Worm (Caenorhabditis elegans): ENCODE data around the gene Y62H9A.10.

The Y62H9A.10 gene

DNA sequence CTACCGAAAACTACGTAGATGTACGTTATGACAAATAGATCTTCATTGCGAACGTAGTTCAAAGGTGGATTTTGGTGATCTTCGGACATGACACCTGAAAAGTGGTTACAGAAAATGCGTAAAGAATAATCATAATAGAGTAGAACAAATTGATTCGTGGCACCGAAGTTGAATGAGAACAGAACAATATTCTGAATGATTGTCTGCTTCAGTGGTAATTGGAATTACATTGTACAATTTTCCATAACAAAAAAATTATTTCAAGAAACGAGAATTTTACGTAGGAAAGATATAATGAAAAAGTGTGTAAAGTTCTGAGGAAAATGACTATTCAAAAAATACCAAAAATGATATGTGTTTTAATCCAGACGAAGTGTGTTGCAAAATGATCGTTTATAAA is at the start of gene Y62H9A.10:
Gene Y62H9A.10 (minus strand): TSS at position 101 of the 400 bp plus-strand sequence.
- no peak for TF ChIP-seq dao-5 (tag; optimal IDR thresholded peaks at IDR 0.05)
- TF ChIP-seq W03F9.2 (tag; optimal IDR thresholded peaks at IDR 0.05), result no peak
- no peak for TF ChIP-seq him-1 (tag; optimal IDR thresholded peaks at IDR 0.05)

DNA sequence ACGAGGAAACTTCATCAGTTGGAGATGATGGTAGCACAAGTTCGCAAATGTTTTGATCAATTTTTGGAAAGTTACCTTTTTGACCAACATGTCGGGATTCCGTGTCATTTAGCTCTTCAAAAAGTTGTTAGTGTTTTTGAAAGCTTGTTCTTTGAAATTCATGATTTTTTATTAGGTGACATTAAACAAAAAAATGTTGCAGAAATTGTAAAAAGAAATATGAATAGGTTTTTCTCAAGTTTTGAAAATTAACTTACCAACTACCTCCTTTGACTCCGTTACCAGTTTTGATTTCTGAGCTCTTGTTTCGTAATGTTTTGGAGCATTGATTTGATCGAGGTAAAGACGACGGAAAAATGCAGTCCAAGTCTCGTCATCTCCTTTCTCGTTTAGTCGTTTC is 49.6 kb upstream of the Y62H9A.10 start:
- TF ChIP-seq W03F9.2 (tag; optimal IDR thresholded peaks at IDR 0.05), result no peak
- no peak for TF ChIP-seq dao-5 (tag; optimal IDR thresholded peaks at IDR 0.05)
- TF ChIP-seq him-1 (tag; optimal IDR thresholded peaks at IDR 0.05), result no peak

DNA sequence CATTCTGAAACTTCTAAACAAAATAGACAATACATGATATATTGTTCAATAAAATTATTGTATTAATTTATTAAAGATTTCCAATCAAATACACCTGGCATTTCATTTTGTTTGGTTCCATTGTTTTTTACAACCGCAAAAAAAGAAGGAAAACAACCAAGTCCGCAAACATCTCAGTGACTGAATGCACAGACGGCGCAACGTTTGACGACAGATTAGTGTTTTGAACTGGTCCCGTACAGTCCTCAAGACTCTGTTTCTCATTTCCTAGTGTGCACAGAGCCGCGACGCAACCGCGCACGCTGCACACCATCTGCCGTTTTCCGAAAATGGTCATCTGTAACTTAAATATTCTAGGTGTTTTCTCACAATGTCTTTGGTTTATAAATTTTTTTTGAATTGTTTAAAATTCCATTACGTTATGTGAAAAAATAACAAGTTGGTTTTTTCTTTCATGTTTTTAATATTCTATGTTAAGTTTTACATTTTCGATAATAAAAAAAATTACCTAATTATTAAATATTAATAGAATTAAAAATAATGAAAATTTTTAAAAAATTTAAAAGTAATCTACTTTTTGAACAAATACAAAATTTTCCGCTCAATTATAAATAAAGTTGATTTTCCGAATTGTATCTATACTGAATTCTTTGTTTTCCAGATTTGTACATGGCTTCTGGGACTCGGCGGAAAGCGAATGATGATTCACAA is 45.8 kb upstream of the Y62H9A.10 start, which contains the start of gene lsd-1:
Gene lsd-1 (plus strand): TSS at position 661 of the 711 bp plus-strand sequence.
- TF ChIP-seq him-1 (tag; optimal IDR thresholded peaks at IDR 0.05), result no peak
- no peak for TF ChIP-seq dao-5 (tag; optimal IDR thresholded peaks at IDR 0.05)
- no peak for TF ChIP-seq W03F9.2 (tag; optimal IDR thresholded peaks at IDR 0.05)

DNA sequence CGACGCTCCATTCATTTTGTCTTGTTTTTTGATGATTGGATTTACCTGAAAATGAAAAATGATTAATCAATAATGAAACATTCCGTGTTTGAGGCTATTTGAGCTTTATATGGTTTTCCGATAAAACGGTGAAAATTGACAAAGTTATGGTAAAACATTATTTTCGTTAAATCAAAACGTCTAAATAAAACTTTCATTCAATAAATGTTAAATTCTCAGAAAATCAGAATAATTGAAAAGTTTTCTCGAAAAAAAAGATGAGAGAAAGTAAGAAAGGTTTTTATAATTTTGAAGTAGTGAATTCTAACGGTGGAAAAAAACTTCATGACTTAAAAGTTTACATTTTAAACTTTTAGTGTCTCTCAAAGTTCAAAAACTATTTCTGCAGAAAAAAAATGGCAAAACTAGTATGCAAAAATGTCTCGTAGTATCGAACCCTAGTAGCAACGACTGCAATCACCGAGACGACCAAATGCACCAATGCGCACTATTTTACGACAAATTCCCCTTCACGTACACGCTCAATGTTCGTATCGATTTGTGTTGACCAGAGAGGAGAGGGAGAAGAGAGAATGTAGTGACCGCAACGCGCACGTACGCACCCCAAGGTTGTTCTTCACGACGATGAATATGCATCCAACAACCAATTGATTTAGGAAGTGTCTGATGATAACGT is 44.4 kb upstream of the Y62H9A.10 start, which contains the start of gene nfya-1:
Gene nfya-1 (minus strand): TSS at position 51 of the 676 bp plus-strand sequence.
- TF ChIP-seq dao-5 (tag; optimal IDR thresholded peaks at IDR 0.05) (no peak), W03F9.2 (tag; optimal IDR thresholded peaks at IDR 0.05) (no peak), him-1 (tag; optimal IDR thresholded peaks at IDR 0.05) (no peak)

DNA sequence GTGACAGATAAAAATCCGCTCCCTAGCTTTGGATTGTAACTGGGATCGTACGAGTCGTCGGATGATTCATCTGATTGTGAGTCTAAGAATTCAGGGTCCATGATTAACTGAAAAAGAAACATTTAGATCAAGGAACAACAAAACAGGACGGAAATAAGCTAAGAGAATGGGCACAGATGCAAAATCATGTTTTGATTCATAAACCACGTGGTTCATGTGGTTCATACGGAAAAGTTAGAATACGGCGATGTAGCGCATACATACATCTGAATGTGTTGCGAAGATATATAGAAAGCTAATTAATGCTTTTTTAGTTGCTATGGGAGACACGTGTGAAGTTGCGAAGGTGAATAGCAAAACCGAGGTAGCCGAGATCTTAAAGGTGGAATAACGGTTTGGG is 39.4 kb upstream of the Y62H9A.10 start, which contains the start of gene F55G7.3:
Gene F55G7.3 (minus strand): TSS at position 101 of the 400 bp plus-strand sequence.
- TF ChIP-seq him-1 (tag; optimal IDR thresholded peaks at IDR 0.05), result no peak
- no peak for TF ChIP-seq dao-5 (tag; optimal IDR thresholded peaks at IDR 0.05)
- TF ChIP-seq W03F9.2 (tag; optimal IDR thresholded peaks at IDR 0.05), result no peak

DNA sequence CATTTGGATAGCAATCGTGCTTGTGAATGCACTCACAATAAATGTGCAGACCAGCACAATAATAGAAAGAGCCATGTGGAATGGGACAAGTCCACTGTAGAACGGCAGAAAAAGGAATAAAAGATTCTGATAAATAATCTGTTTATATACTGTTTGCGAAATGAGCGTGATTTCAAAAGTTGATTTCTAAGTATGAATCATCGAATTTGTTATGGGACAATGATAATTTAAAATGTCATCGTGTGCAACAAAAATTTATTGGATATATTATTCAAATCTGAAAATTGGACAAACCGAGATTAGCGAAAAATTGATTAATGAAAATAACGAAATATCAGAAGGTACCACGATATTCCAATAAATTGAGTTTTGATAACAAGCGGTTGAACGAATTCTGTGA is 36.3 kb upstream of the Y62H9A.10 start, which contains the start of gene F55G7.5:
Gene F55G7.5 (minus strand): TSS at position 101 of the 400 bp plus-strand sequence.
- no peak for TF ChIP-seq him-1 (tag; optimal IDR thresholded peaks at IDR 0.05)
- TF ChIP-seq W03F9.2 (tag; optimal IDR thresholded peaks at IDR 0.05), result no peak
- no peak for TF ChIP-seq dao-5 (tag; optimal IDR thresholded peaks at IDR 0.05)

DNA sequence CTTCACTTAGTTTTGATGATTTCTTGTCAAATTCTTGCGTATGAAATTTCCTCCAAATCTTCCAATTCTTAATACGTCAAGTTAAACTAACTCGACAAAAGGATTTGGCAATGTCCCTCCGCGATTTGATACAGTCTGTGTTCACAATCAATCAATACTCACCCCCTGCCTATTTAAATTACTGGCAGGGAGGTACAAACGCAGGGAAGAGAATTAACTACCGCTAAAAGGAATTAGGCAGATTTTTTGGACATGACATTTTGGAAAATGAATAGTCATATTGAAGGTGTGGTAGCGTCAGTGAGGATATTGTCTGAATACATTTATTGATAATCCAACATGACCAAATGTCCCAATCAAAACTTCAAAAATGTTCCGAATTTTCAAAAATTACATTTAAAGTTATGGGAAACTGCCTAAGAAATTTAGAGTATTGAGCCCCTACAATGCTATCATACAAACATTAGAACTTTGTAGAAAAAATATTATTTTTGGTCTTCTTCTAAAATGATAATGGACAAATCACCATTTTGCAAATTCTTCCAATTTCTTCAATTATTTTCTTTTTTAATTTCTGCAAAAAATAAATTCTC is 34.9 kb upstream of the Y62H9A.10 start:
- TF ChIP-seq W03F9.2 (tag; optimal IDR thresholded peaks at IDR 0.05), result peak; percentile 97
- TF ChIP-seq him-1 (tag; optimal IDR thresholded peaks at IDR 0.05), result peak; percentile 99
- TF ChIP-seq dao-5 (tag; optimal IDR thresholded peaks at IDR 0.05), result peak; percentile 93

DNA sequence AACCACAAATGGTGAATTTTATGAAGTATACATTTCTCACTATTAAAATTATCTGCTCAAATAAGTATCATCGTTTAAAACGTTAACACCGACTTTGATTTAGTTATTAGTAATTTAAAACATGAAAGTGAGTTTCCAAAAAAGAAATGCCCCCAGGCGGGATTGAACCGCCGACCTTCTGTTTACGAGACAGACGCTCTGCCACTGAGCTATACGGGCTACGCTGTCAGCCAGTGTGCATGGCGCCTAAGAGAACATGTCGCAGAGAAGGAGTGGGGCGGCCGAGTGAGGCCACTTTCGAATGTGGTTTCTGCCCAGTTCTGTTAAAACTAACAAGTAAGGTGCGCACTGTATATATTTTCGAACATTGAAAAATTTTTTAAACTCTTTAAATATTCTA is 32.4 kb upstream of the Y62H9A.10 start:
- no peak for TF ChIP-seq dao-5 (tag; optimal IDR thresholded peaks at IDR 0.05)
- peak; percentile 9 for TF ChIP-seq W03F9.2 (tag; optimal IDR thresholded peaks at IDR 0.05)
- TF ChIP-seq him-1 (tag; optimal IDR thresholded peaks at IDR 0.05), result peak; percentile 37

DNA sequence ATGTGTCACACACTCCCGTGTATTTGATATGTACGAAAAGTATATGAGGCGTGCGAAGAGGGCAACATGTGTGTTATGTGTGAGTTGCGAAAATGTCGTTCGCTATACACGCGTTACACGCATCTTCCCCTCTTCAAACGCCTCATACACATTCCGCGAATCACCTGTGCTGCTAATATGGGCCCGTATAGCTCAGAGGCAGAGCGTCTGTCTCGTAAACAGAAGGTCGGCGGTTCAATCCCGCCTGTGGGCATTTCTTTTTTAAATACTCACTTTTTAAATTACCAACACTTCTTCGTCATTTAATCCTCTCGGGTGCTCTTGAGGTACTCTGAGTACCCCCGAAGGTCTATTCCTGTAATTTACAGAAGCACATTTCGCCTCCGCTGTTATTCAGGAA is 31.0 kb upstream of the Y62H9A.10 start:
- TF ChIP-seq W03F9.2 (tag; optimal IDR thresholded peaks at IDR 0.05) (no peak), dao-5 (tag; optimal IDR thresholded peaks at IDR 0.05) (no peak)

DNA sequence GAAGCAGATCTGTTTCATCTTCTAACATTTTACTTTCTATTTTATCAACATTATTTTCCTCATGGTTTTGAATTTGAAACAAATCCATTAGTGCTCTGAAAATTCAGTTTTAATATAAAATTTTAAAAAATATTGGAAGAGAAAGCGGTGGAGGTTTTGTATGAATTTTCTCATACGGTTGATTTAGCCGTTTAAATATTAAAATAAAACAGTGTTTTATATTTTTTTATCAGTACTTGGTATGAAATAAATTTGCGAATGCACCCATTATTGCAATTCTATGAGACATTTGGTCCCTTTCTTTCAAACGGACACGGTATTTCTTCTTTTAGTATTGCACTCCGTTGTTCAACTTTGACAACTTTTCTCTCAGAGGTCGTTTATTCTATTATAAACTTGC is 29.0 kb upstream of the Y62H9A.10 start, which contains the start of gene dot-1.4:
Gene dot-1.4 (minus strand): TSS at position 101 of the 400 bp plus-strand sequence.
- TF ChIP-seq W03F9.2 (tag; optimal IDR thresholded peaks at IDR 0.05), result no peak
- TF ChIP-seq dao-5 (tag; optimal IDR thresholded peaks at IDR 0.05), result no peak
- no peak for TF ChIP-seq him-1 (tag; optimal IDR thresholded peaks at IDR 0.05)

DNA sequence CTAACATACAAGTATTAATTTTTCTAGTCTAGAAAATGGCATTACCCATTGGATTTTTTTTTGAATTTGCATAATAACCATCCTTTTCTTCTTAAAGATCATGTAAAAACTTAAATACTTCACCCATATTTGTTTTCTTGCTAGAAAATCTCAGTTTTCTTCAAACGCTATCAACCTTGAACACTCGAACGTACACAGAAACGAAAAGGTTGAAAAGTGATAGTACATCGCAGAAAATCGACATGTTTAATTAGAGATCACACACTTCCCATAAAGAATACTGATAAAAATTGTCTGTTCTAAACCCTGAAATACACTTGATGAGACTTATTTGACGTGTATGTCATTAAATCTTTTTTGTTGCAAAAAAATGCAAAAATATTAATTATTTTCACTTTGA is 25.0 kb upstream of the Y62H9A.10 start, which contains the start of gene F55G7.4:
Gene F55G7.4 (plus strand): TSS at position 301 of the 400 bp plus-strand sequence.
- no peak for TF ChIP-seq W03F9.2 (tag; optimal IDR thresholded peaks at IDR 0.05)
- TF ChIP-seq dao-5 (tag; optimal IDR thresholded peaks at IDR 0.05), result no peak
- no peak for TF ChIP-seq him-1 (tag; optimal IDR thresholded peaks at IDR 0.05)

DNA sequence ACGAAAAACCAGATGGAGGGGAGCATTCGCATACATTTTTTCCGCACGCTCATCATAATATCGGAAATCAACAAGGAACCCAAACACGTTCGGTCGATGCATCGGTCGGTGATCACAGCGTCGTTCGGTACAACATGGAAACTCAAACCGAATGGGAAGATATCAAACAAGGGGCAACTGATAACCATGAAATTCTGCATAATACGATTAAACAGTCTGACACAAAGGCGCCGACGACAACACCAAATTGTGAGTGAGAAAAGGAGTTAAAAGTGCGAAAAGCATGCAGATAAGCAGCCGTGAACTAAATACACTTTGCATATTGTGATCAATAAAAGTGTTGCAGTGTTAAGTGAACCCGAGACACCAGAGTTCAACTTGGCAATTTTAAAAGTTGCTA is 22.7 kb upstream of the Y62H9A.10 start:
- TF ChIP-seq W03F9.2 (tag; optimal IDR thresholded peaks at IDR 0.05) (no peak), him-1 (tag; optimal IDR thresholded peaks at IDR 0.05) (no peak), dao-5 (tag; optimal IDR thresholded peaks at IDR 0.05) (no peak)

DNA sequence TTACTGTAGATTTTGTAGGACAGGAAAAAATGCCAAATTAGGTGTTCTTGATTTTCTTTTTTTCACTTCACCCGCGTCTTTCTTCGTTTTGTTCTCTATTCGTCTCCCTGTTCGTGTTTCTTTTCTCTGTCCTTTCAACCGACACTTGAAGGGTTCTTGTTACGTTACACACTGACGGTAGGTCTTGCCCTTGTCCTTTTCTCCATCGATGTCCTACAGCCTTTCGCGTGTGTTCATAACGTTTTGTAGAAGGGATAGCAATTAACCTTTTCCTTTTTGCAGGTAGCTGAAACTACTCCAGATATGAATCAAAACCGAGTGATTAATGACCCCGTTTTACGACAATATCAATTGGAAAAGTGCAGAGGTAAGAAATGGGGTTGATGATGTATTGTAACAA is 21.6 kb upstream of the Y62H9A.10 start, which contains the start of gene F55G7.1:
Gene F55G7.1 (plus strand): TSS at position 276 of the 400 bp plus-strand sequence.
- no peak for TF ChIP-seq him-1 (tag; optimal IDR thresholded peaks at IDR 0.05)
- TF ChIP-seq W03F9.2 (tag; optimal IDR thresholded peaks at IDR 0.05), result peak; percentile 32

All from whole organism, L4/young adult.